Fruit fly (Drosophila melanogaster) whole organism, prepupa: Measurements from ENCODE around the gene Prp4k.

Experiments used
- Blimp-1 ChIP-seq: fragments of 200-800 bp; sonication (Bioruptor generic); optimal IDR thresholded peaks from 3 replicates; lab custom pipeline; 2017; ENCODE audit warnings: missing biosample characterization, missing genetic modification characterization, mild to moderate bottlenecking, moderate library complexity, missing genetic modification reagents
- CG10631 ChIP-seq: fragments of 200-800 bp; sonication (Bioruptor generic); optimal IDR thresholded peaks from 2 replicates; lab custom pipeline; 2016; ENCODE audit warnings: missing biosample characterization, missing genetic modification characterization
- CG11294 ChIP-seq: fragments of 200-800 bp; sonication (Bioruptor generic); IDR thresholded peaks from 2 replicates; pipeline ENCODE4 v1.3.6; 2022; ENCODE audit warnings: missing biosample characterization, missing genetic modification characterization
- CG34406 ChIP-seq: fragments of 200-800 bp; sonication (Bioruptor generic); optimal IDR thresholded peaks from 3 replicates; lab custom pipeline; 2016; ENCODE audit warnings: missing biosample characterization, missing genetic modification characterization
- CG3919 ChIP-seq: fragments of 200-800 bp; sonication (Bioruptor generic); optimal IDR thresholded peaks from 3 replicates; lab custom pipeline; 2016; ENCODE audit warnings: missing biosample characterization, missing genetic modification characterization
- CG6854 ChIP-seq: fragments of 200-800 bp; sonication (Bioruptor generic); optimal IDR thresholded peaks from 2 replicates; lab custom pipeline; 2017; ENCODE audit warnings: missing biosample characterization, mild to moderate bottlenecking, missing genetic modification characterization
- Hr4 ChIP-seq: fragments of 200-800 bp; sonication (Bioruptor generic); optimal IDR thresholded peaks from 3 replicates; lab custom pipeline; 2016; ENCODE audit warnings: missing biosample characterization, missing genetic modification characterization
- Sox102F ChIP-seq: fragments of 200-800 bp; sonication (Bioruptor generic); optimal IDR thresholded peaks from 2 replicates; lab custom pipeline; 2016; ENCODE audit warnings: missing biosample characterization, mild to moderate bottlenecking, missing genetic modification characterization
- eg ChIP-seq: fragments of 200-800 bp; sonication (Bioruptor generic); IDR thresholded peaks from 3 replicates; pipeline ENCODE4 v1.3.6; 2022; ENCODE audit warnings: missing biosample characterization, missing genetic modification characterization
- esn ChIP-seq: fragments of 200-800 bp; sonication (Bioruptor generic); optimal IDR thresholded peaks from 2 replicates; lab custom pipeline; 2016; ENCODE audit warnings: missing biosample characterization, mild to moderate bottlenecking, missing genetic modification characterization, moderate library complexity
- pdm3 ChIP-seq: fragments of 200-800 bp; sonication (Bioruptor generic); optimal IDR thresholded peaks from 3 replicates; lab custom pipeline; 2016; ENCODE audit warnings: missing biosample characterization, missing genetic modification characterization
- topi ChIP-seq: fragments of 200-800 bp; sonication (Bioruptor generic); optimal IDR thresholded peaks from 3 replicates; lab custom pipeline; 2016; ENCODE audit warnings: missing biosample characterization, missing genetic modification characterization
- vri ChIP-seq: fragments of 200-800 bp; sonication (Bioruptor generic); optimal IDR thresholded peaks from 3 replicates; lab custom pipeline; 2016; ENCODE audit warnings: missing biosample characterization, mild to moderate bottlenecking, missing genetic modification characterization

- TF ChIP-seq CG34406 (GFP tag; lab: Kevin White, UChicago) (no peak), CG11294 (GFP tag; lab: Robert Waterston, UW) (no peak), Hr4 (no peak), eg (GFP tag; lab: Robert Waterston, UW) (no peak; the same call in 2 of the 3 replicates), Blimp-1 (GFP tag; lab: Kevin White, UChicago) (peak; percentile 21), CG6854 (GFP tag; lab: Kevin White, UChicago) (peak; percentile 42), Sox102F (GFP tag; lab: Kevin White, UChicago) (peak; percentile 8), esn (no peak), vri (GFP tag; lab: Kevin White, UChicago) (peak; percentile 47), CG3919 (GFP tag; lab: Kevin White, UChicago) (no peak), topi (GFP tag; lab: Kevin White, UChicago) (no peak), pdm3 (GFP tag; lab: Kevin White, UChicago) (no peak), CG10631 (GFP tag; lab: Kevin White, UChicago) (no peak)
Observed at dm6 chr3L:160446-161094, 50.7 kb downstream of the Prp4k start.
